Fruit fly (Drosophila melanogaster): Measurements from ENCODE around the gene Qsox3.

Gene Qsox3

DNA sequence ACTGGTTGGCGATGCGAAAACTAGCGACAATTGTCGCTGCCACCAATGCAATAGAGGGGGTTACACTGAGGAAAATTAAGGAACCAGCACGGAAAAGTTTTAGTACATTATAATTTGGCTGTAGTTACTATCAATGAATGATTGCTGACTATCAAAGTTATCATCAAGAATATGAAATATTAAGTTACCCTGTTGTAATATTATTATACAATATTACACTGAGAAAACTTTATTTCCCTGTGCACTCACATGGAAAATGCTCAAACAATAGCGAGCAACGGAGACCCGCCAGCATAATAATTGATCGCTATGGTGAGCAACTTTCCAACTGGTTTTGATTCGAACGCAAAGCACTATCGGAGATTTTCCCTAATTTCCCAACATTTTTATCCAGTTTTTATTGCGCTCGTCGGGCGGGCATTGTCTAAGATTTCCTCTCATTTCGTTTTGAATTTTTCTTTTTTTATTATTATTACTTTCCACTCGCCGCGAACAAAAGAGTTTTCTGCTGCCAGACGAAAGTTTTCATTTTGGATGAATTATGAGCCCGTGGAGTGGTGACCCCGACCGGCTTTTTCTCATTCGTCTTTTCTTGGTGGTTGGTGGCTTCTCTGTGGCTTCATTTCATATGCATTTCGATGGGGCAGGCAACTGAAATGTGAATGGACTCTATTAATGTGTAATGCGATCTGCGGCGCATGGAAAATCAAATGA lies 49.3 kb upstream of the Qsox3 start (continued):
- TF ChIP-seq caup (GFP tag; optimal IDR thresholded peaks at IDR 0.05; ENCODE audit: severe bottlenecking) (no peak), CG16815 (GFP tag; optimal IDR thresholded peaks at IDR 0.05) (peak; percentile 36), CG9437 (GFP tag; optimal IDR thresholded peaks at IDR 0.05) (peak; percentile 64), Dek (tag; optimal IDR thresholded peaks at IDR 0.05) (peak; percentile 63), MTF-1 (GFP tag; optimal IDR thresholded peaks at IDR 0.05; ENCODE audit: borderline replicate concordance) (peak; percentile 23), CG5953 (GFP tag; IDR thresholded peaks at IDR 0.05) (peak; percentile 87), Sox100B (GFP tag; optimal IDR thresholded peaks at IDR 0.05) (peak; percentile 73), CG3065 (GFP tag; optimal IDR thresholded peaks at IDR 0.05) (peak; percentile 16), trh (GFP tag; optimal IDR thresholded peaks at IDR 0.05) (peak; percentile 25), Six4 (GFP tag; optimal IDR thresholded peaks at IDR 0.05) (peak; percentile 51), gcm (GFP tag; optimal IDR thresholded peaks at IDR 0.05) (peak; percentile 96), Sox102F (GFP tag; optimal IDR thresholded peaks at IDR 0.05) (peak; percentile 94), shn (GFP tag; optimal IDR thresholded peaks at IDR 0.05) (no peak), ac (GFP tag; optimal IDR thresholded peaks at IDR 0.05) (peak; percentile 48), Poxn (GFP tag; IDR thresholded peaks at IDR 0.05) (no peak), CG12299 (tag; optimal IDR thresholded peaks at IDR 0.05) (peak; percentile 85), D19B (GFP tag; optimal IDR thresholded peaks at IDR 0.05) (no peak), Deaf1 (tag; optimal IDR thresholded peaks at IDR 0.05) (peak; percentile 15), CG1529 (GFP tag; optimal IDR thresholded peaks at IDR 0.05) (peak; percentile 86), Dll (GFP tag; IDR thresholded peaks at IDR 0.05; ENCODE audit: partially characterized antibody) (no peak), sqz (GFP tag; optimal IDR thresholded peaks at IDR 0.05) (peak; percentile 49), fu2 (GFP tag; optimal IDR thresholded peaks at IDR 0.05) (no peak), Oli (tag; optimal IDR thresholded peaks at IDR 0.05) (peak; percentile 88), CG15269 (tag; optimal IDR thresholded peaks at IDR 0.05) (peak; percentile 74)

DNA sequence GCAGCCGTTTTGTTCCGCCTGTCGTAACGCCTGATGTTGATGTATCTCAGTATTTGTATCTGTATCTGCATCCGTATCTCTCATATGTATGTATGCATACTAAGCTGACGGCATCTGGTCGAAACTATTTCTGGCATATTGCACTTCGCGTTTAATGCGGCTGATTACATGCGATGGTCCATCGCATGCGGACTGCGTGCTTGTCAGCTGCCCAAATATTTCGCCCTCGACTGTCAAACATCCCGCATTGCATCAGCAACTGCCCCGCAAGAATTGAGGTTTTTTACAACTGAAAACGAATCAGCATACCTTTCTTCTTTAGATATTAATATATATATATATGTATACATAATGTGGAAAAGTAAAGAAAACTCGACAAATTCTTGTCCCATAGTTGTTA lies 48.7 kb upstream of the Qsox3 start:
- TF ChIP-seq Hand (GFP tag; optimal IDR thresholded peaks at IDR 0.05): no peak
- no peak for TF ChIP-seq usp (GFP tag; optimal IDR thresholded peaks at IDR 0.05)
- no peak for TF ChIP-seq CG17912 (GFP tag; optimal IDR thresholded peaks at IDR 0.05)
- TF ChIP-seq CG3847 (GFP tag; IDR thresholded peaks at IDR 0.05): no peak
- TF ChIP-seq hkb (optimal IDR thresholded peaks at IDR 0.05): no peak
- no peak for TF ChIP-seq hkb (GFP tag; IDR thresholded peaks at IDR 0.05)
- TF ChIP-seq CG9932 (GFP tag; IDR thresholded peaks at IDR 0.05): no peak
- no peak for TF ChIP-seq CG16779 (GFP tag; IDR thresholded peaks at IDR 0.05)
- TF ChIP-seq Awh (GFP tag; IDR thresholded peaks at IDR 0.05): no peak
- peak; percentile 34 for TF ChIP-seq gsb-n (tag; optimal IDR thresholded peaks at IDR 0.05)
- peak; percentile 80 for TF ChIP-seq CG15073 (GFP tag; optimal IDR thresholded peaks at IDR 0.05)
- no peak for TF ChIP-seq Optix (GFP tag; IDR thresholded peaks at IDR 0.05)
- no peak for TF ChIP-seq CG4404 (GFP tag; IDR thresholded peaks at IDR 0.05)
- TF ChIP-seq Sox100B (GFP tag; optimal IDR thresholded peaks at IDR 0.05): peak; percentile 3
- peak; percentile 36; the same call in 1 of the 2 replicates for TF ChIP-seq vvl (GFP tag; IDR thresholded peaks at IDR 0.05)
- no peak for TF ChIP-seq run (tag; optimal IDR thresholded peaks at IDR 0.05)
- TF ChIP-seq gt (GFP tag; IDR thresholded peaks at IDR 0.05): no peak
- TF ChIP-seq CG12744 (GFP tag; optimal IDR thresholded peaks at IDR 0.05): no peak
- no peak for TF ChIP-seq Camta (GFP tag; optimal IDR thresholded peaks at IDR 0.05)
- TF ChIP-seq gro (GFP tag; optimal IDR thresholded peaks at IDR 0.05): no peak
- TF ChIP-seq ewg (GFP tag; optimal IDR thresholded peaks at IDR 0.05): no peak
- TF ChIP-seq Hmx (GFP tag; optimal IDR thresholded peaks at IDR 0.05): no peak
- no peak for TF ChIP-seq Lpt (GFP tag; optimal IDR thresholded peaks at IDR 0.05)
- no peak for TF ChIP-seq Ada2b (GFP tag; IDR thresholded peaks at IDR 0.05)
- TF ChIP-seq CG11504 (tag; optimal IDR thresholded peaks at IDR 0.05): peak; percentile 7
- peak; percentile 6; the same call in 1 of the 3 replicates for TF ChIP-seq CG2199 (GFP tag; IDR thresholded peaks at IDR 0.05)
